Worm (Caenorhabditis elegans): ENCODE measurements around the gene fbxb-62.

DNA sequence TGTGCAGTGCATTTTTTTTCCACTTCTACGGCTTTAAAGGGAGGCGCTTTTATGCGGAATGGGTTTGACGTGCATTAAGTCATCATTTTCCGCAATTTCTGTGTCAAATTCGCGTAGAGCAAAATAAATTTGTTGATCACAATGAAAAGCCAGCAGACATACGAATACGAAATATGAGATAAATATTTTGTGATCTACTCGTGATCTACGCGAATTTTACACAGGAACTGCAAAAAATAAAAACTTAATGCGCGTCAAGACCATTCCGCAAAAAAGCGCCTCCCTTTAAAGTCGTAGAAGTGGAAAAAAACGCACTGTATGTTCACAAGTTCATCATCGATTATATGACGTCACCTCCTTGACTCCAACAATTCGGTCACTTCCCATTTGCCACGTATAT is 9.6 kb upstream of the fbxb-62 start, which contains the start of gene C43D7.8:
- no peak for TF ChIP-seq ekl-4 (GFP tag; IDR thresholded peaks at IDR 0.05)
- no peak for TF ChIP-seq hlh-26 (GFP tag; conservative IDR thresholded peaks at IDR 0.05)
- no peak for TF ChIP-seq unc-62 (GFP tag; optimal IDR thresholded peaks at IDR 0.05)
- TF ChIP-seq hmg-20 (GFP tag; IDR thresholded peaks at IDR 0.05) = no peak
- no peak for TF ChIP-seq F33H1.4 (GFP tag; IDR thresholded peaks at IDR 0.05)
- no peak for TF ChIP-seq pha-4 (tag; optimal IDR thresholded peaks at IDR 0.05)
- no peak for TF ChIP-seq F49E8.2 (tag; optimal IDR thresholded peaks at IDR 0.05; ENCODE audit: insufficient read depth)
- TF ChIP-seq snpc-4 (GFP tag; optimal IDR thresholded peaks at IDR 0.05) = no peak
- TF ChIP-seq snpc-4 (tag; optimal IDR thresholded peaks at IDR 0.05) = no peak
- no peak for TF ChIP-seq ztf-26 (tag; optimal IDR thresholded peaks at IDR 0.05)
- no peak for TF ChIP-seq aptf-3 (GFP tag; IDR thresholded peaks at IDR 0.05)
- TF ChIP-seq lin-26 (GFP tag; IDR thresholded peaks at IDR 0.05) = no peak
- TF ChIP-seq him-1 (tag; optimal IDR thresholded peaks at IDR 0.05) = no peak
- no peak for TF ChIP-seq bed-2 (GFP tag; IDR thresholded peaks at IDR 0.05)
- no peak for TF ChIP-seq F55B11.4 (tag; optimal IDR thresholded peaks at IDR 0.05; ENCODE audit: borderline replicate concordance, insufficient read depth)

Measured in whole organism, young adult.